Fruit fly (Drosophila melanogaster): ENCODE measurements around the gene Arr2.

Gene Arr2

dm6 chr3L:8667809-8668593, 19.3 kb upstream of the Arr2 start (continued):
- TF ChIP-seq CG13287 (GFP tag; IDR thresholded peaks at IDR 0.05; ENCODE audit: partially characterized antibody) (no peak), Opbp (GFP tag; IDR thresholded peaks at IDR 0.05; ENCODE audit: partially characterized antibody) (no peak), B-H1 (GFP tag; IDR thresholded peaks at IDR 0.05) (no peak), tup (GFP tag; optimal IDR thresholded peaks at IDR 0.05) (no peak), ato (GFP tag; IDR thresholded peaks at IDR 0.05; ENCODE audit: partially characterized antibody) (no peak), Sox102F (GFP tag; optimal IDR thresholded peaks at IDR 0.05) (peak; percentile 52), CG18619 (GFP tag; optimal IDR thresholded peaks at IDR 0.05) (no peak), pfk (GFP tag; optimal IDR thresholded peaks at IDR 0.05) (no peak), CG4328 (GFP tag; optimal IDR thresholded peaks at IDR 0.05) (no peak), Abd-B (GFP tag; optimal IDR thresholded peaks at IDR 0.05) (no peak), CG4424 (GFP tag; optimal IDR thresholded peaks at IDR 0.05) (peak; percentile 41), fd3F (GFP tag; optimal IDR thresholded peaks at IDR 0.05) (no peak), CG15073 (GFP tag; optimal IDR thresholded peaks at IDR 0.05) (no peak), CG9932 (GFP tag; IDR thresholded peaks at IDR 0.05) (no peak), CG12744 (GFP tag; optimal IDR thresholded peaks at IDR 0.05) (no peak), kay (GFP tag; optimal IDR thresholded peaks at IDR 0.05) (no peak), Dll (GFP tag; IDR thresholded peaks at IDR 0.05; ENCODE audit: partially characterized antibody) (no peak), CG2116 (GFP tag; optimal IDR thresholded peaks at IDR 0.05) (no peak), run (tag; optimal IDR thresholded peaks at IDR 0.05) (no peak), GATAe (GFP tag; conservative IDR thresholded peaks at IDR 0.05) (no peak), Doc2 (GFP tag; IDR thresholded peaks at IDR 0.05) (no peak), Jarid2 (GFP tag; optimal IDR thresholded peaks at IDR 0.05) (no peak), Dbx (GFP tag; IDR thresholded peaks at IDR 0.05) (no peak), Gug (GFP tag; IDR thresholded peaks at IDR 0.05) (no peak), ssp (GFP tag; IDR thresholded peaks at IDR 0.05) (no peak), Ravus (GFP tag; IDR thresholded peaks at IDR 0.05) (no peak), Bdp1 (GFP tag; optimal IDR thresholded peaks at IDR 0.05) (no peak), CG14965 (GFP tag; optimal IDR thresholded peaks at IDR 0.05; ENCODE audit: borderline replicate concordance) (no peak), gce (GFP tag; IDR thresholded peaks at IDR 0.05) (no peak), CG11247 (GFP tag; IDR thresholded peaks at IDR 0.05) (no peak), ewg (GFP tag; optimal IDR thresholded peaks at IDR 0.05) (no peak), Atf6 (GFP tag; IDR thresholded peaks at IDR 0.05) (no peak), CG5180 (GFP tag; optimal IDR thresholded peaks at IDR 0.05) (no peak), ftz-f1 (GFP tag; optimal IDR thresholded peaks at IDR 0.05) (no peak), Mad (GFP tag; optimal IDR thresholded peaks at IDR 0.05) (no peak), gro (GFP tag; optimal IDR thresholded peaks at IDR 0.05) (no peak), CG14050 (GFP tag; IDR thresholded peaks at IDR 0.05) (no peak), pb (GFP tag; optimal IDR thresholded peaks at IDR 0.05) (no peak), oc (tag; optimal IDR thresholded peaks at IDR 0.05) (peak; percentile 22), CG10565 (GFP tag; optimal IDR thresholded peaks at IDR 0.05) (no peak), sima (GFP tag; optimal IDR thresholded peaks at IDR 0.05) (no peak), sob (GFP tag; IDR thresholded peaks at IDR 0.05) (0 out of 2 replicates have a peak, but pooled peaks have one; percentile 32), Max (GFP tag; optimal IDR thresholded peaks at IDR 0.05) (no peak), prd (optimal IDR thresholded peaks at IDR 0.05) (no peak), prd (GFP tag; IDR thresholded peaks at IDR 0.05) (peak; percentile 11; the same call in 1 of the 3 replicates), grau (tag; optimal IDR thresholded peaks at IDR 0.05) (peak; percentile 41), emc (GFP tag; optimal IDR thresholded peaks at IDR 0.05) (no peak), yki (optimal IDR thresholded peaks at IDR 0.05) (no peak), Doc3 (GFP tag; IDR thresholded peaks at IDR 0.05; ENCODE audit: partially characterized antibody) (no peak), CG30431 (GFP tag; optimal IDR thresholded peaks at IDR 0.05) (no peak), ci (GFP tag; IDR thresholded peaks at IDR 0.05) (0 out of 3 replicates have a peak, but pooled peaks have one; percentile 48)

All from whole organism, embryonic.